Worm (Caenorhabditis elegans) whole organism, L4 larva: ENCODE data around the gene T27E7.1.

Experiments
- lir-3 ChIP-seq: sonication (generic microtip); optimal IDR thresholded peaks from 2 replicates; lab custom pipeline; 2016; ENCODE audit warnings: mild to moderate bottlenecking, missing genetic modification characterization, missing compliant biosample characterization
- nhr-237 ChIP-seq: sonication (generic microtip); optimal IDR thresholded peaks from 2 replicates; lab custom pipeline; 2017; ENCODE audit warnings: missing biosample characterization, missing genetic modification characterization
- pha-4 ChIP-seq, 2 experiments: fragments of 150-350 bp in 1 of 2; fragments of 200-800 bp in 1 of 2; sonication (Bioruptor generic) in 1 of 2; IDR thresholded peaks in 1 of 2; optimal IDR thresholded peaks in 1 of 2; 2 replicates each; pipeline versions ENCODE4 v1.3.6 to Lab custom; 2014 to 2022; ENCODE audit warnings: missing genetic modification characterization in 2 of 2, missing genetic modification reagents in 2 of 2, missing biosample characterization in 1 of 2, missing compliant biosample characterization in 1 of 2
- ztf-11 ChIP-seq: fragments of 150-350 bp; optimal IDR thresholded peaks from 2 replicates; lab custom pipeline; 2014; ENCODE audit warnings: missing biosample characterization, missing genetic modification characterization

ce11 chrIV:14512405-14512804, 7.2 kb upstream of the T27E7.1 start, which contains the start of gene Y57G11A.5:
- TF ChIP-seq pha-4 (GFP tag; IDR thresholded peaks at IDR 0.05; lab: Robert Waterston, UW) (no peak), pha-4 (tag; optimal IDR thresholded peaks at IDR 0.05; lab: Kevin White, UChicago) (no peak), ztf-11 (tag; lab: Kevin White, UChicago) (no peak), lir-3 (no peak), nhr-237 (tag; lab: Kevin White, UChicago) (no peak)
